Fruit fly (Drosophila melanogaster) Kc167 (cell line): ENCODE results near the gene CG2201.

Source experiments
- Myc ChIP-seq: fragments of >200 bp; optimal IDR thresholded peaks from 2 replicates; lab custom pipeline; 2017; ENCODE audit warnings: missing external identifiers
- Sin3A ChIP-seq: fragments of >200 bp; optimal IDR thresholded peaks from 2 replicates; lab custom pipeline; 2018; ENCODE audit warnings: missing external identifiers
- h ChIP-seq: fragments of >200 bp; optimal IDR thresholded peaks from 3 replicates; lab custom pipeline; 2018; ENCODE audit warnings: missing external identifiers
- insv ChIP-seq: fragments of >200 bp; optimal IDR thresholded peaks from 3 replicates; lab custom pipeline; 2018; ENCODE audit warnings: missing external identifiers
- psq ChIP-seq: fragments of >200 bp; optimal IDR thresholded peaks from 2 replicates; lab custom pipeline; 2017; ENCODE audit warnings: missing external identifiers
- ttk ChIP-seq: sonication (Bioruptor generic); optimal IDR thresholded peaks from 2 replicates; lab custom pipeline; 2017; ENCODE audit warnings: missing external identifiers

CG2201 gene

dm6 chr2L:21623685-21624471 lies at the start of gene CG2201:
Gene CG2201, minus strand, starts transcription at chr2L:21624080.
- TF ChIP-seq Sin3A (lab: Kevin White, UChicago), result no peak
- TF ChIP-seq ttk, result no peak
- TF ChIP-seq psq (lab: Kevin White, UChicago), result no peak
- no peak for TF ChIP-seq Myc (lab: Kevin White, UChicago)
- no peak for TF ChIP-seq h (lab: Kevin White, UChicago)
- no peak for TF ChIP-seq insv

- TF ChIP-seq Myc (lab: Kevin White, UChicago), result no peak
- TF ChIP-seq ttk, result no peak
- no peak for TF ChIP-seq h (lab: Kevin White, UChicago)
- TF ChIP-seq psq (lab: Kevin White, UChicago), result no peak
- no peak for TF ChIP-seq Sin3A (lab: Kevin White, UChicago)
- TF ChIP-seq insv, result no peak
Observed at dm6 chr2L:21658529-21659009, 34.7 kb upstream of the CG2201 start, which contains the start of gene Cul2. Gene Cul2, plus strand, starts transcription at chr2L:21658735.

dm6 chr2L:21657426-21657825 lies 33.5 kb upstream of the CG2201 start:
- TF ChIP-seq psq (lab: Kevin White, UChicago) (no peak), Myc (lab: Kevin White, UChicago) (no peak), Sin3A (lab: Kevin White, UChicago) (no peak), h (lab: Kevin White, UChicago) (no peak), insv (no peak), ttk (no peak)

- TF ChIP-seq insv (no peak), ttk (no peak), Sin3A (lab: Kevin White, UChicago) (no peak), Myc (lab: Kevin White, UChicago) (no peak), psq (lab: Kevin White, UChicago) (no peak), h (lab: Kevin White, UChicago) (no peak)
Observed at dm6 chr2L:21648769-21649168, 24.9 kb upstream of the CG2201 start.

- TF ChIP-seq insv (no peak), h (lab: Kevin White, UChicago) (no peak), Sin3A (lab: Kevin White, UChicago) (no peak), ttk (no peak), Myc (lab: Kevin White, UChicago) (no peak), psq (lab: Kevin White, UChicago) (no peak)
Observed at dm6 chr2L:21632909-21633308, 9.0 kb upstream of the CG2201 start.

- TF ChIP-seq insv (no peak), psq (lab: Kevin White, UChicago) (no peak), h (lab: Kevin White, UChicago) (no peak), Myc (lab: Kevin White, UChicago) (no peak), ttk (no peak)
Observed at dm6 chr2L:21632032-21632587, 8.2 kb upstream of the CG2201 start, which contains the start of gene Ac3. Gene Ac3, plus strand, starts transcription at chr2L:21632587.

- TF ChIP-seq ttk (no peak), Myc (lab: Kevin White, UChicago) (no peak), psq (lab: Kevin White, UChicago) (no peak), Sin3A (lab: Kevin White, UChicago) (no peak), h (lab: Kevin White, UChicago) (no peak), insv (no peak)
Observed at dm6 chr2L:21630563-21630817, 6.6 kb upstream of the CG2201 start.

- TF ChIP-seq h (lab: Kevin White, UChicago), result no peak
- TF ChIP-seq psq (lab: Kevin White, UChicago), result no peak
- TF ChIP-seq insv, result no peak
Observed at dm6 chr2L:21629814-21630562, 6.1 kb upstream of the CG2201 start, which contains the start of gene Df31. Gene Df31, minus strand, starts transcription at chr2L:21629932.

- TF ChIP-seq h (lab: Kevin White, UChicago), result no peak
- no peak for TF ChIP-seq psq (lab: Kevin White, UChicago)
- no peak for TF ChIP-seq Sin3A (lab: Kevin White, UChicago)
- no peak for TF ChIP-seq ttk
- TF ChIP-seq insv, result no peak
- no peak for TF ChIP-seq Myc (lab: Kevin White, UChicago)
Observed at dm6 chr2L:21629149-21629813, 5.4 kb upstream of the CG2201 start.

- TF ChIP-seq insv, result no peak
- TF ChIP-seq Sin3A (lab: Kevin White, UChicago), result no peak
- no peak for TF ChIP-seq h (lab: Kevin White, UChicago)
- TF ChIP-seq psq (lab: Kevin White, UChicago), result no peak
- TF ChIP-seq ttk, result no peak
- TF ChIP-seq Myc (lab: Kevin White, UChicago), result no peak
Observed at dm6 chr2L:21628533-21628932, 4.7 kb upstream of the CG2201 start.

dm6 chr2L:21627957-21628356 lies 4.1 kb upstream of the CG2201 start:
- TF ChIP-seq Sin3A (lab: Kevin White, UChicago) (no peak), h (lab: Kevin White, UChicago) (no peak), ttk (no peak), insv (no peak), psq (lab: Kevin White, UChicago) (no peak)

- TF ChIP-seq insv, result no peak
Observed at dm6 chr2L:21624472-21624787, 550 bp upstream of the CG2201 start.
